Worm (Caenorhabditis elegans) whole organism, late embryonic: ENCODE measurements around the gene R31.2.

Source experiments
- C38D4.7 ChIP-seq: fragments of 200-800 bp; sonication (Bioruptor generic); optimal IDR thresholded peaks from 2 replicates; lab custom pipeline; 2018; ENCODE audit warnings: mild to moderate bottlenecking, missing genetic modification characterization, moderate library complexity, missing compliant biosample characterization
- F13H6.1 ChIP-seq: sonication (generic microtip); optimal IDR thresholded peaks from 2 replicates; lab custom pipeline; 2016; ENCODE audit warnings: missing genetic modification characterization, missing compliant biosample characterization
- K09A11.1 ChIP-seq: sonication (generic microtip); optimal IDR thresholded peaks from 2 replicates; lab custom pipeline; 2017; ENCODE audit warnings: antibody characterized with exemption, mild to moderate bottlenecking, missing genetic modification characterization, missing compliant biosample characterization; ENCODE audit not compliant: insufficient read depth
- T23F11.4 ChIP-seq: fragments of 200-800 bp; sonication (Bioruptor generic); optimal IDR thresholded peaks from 2 replicates; lab custom pipeline; 2018; ENCODE audit warnings: mild to moderate bottlenecking, missing genetic modification characterization, missing compliant biosample characterization
- ama-1 ChIP-seq: fragments of 150-350 bp; optimal IDR thresholded peaks from 2 replicates; lab custom pipeline; 2014
- ceh-14 ChIP-seq: sonication (generic microtip); optimal IDR thresholded peaks from 2 replicates; lab custom pipeline; 2016; ENCODE audit warnings: missing genotype, missing genetic modification characterization, missing compliant biosample characterization
- ceh-18 ChIP-seq: sonication (generic microtip); optimal IDR thresholded peaks from 2 replicates; lab custom pipeline; 2016; ENCODE audit warnings: missing genetic modification characterization, missing compliant biosample characterization
- ceh-19 ChIP-seq: fragments of 200-800 bp; sonication (Bioruptor generic); optimal IDR thresholded peaks from 2 replicates; lab custom pipeline; 2018; ENCODE audit warnings: mild to moderate bottlenecking, missing genetic modification characterization, missing compliant biosample characterization
- ceh-2 ChIP-seq: sonication (generic microtip); optimal IDR thresholded peaks from 2 replicates; lab custom pipeline; 2016; ENCODE audit warnings: missing genotype, missing genetic modification characterization, missing compliant biosample characterization
- ceh-24 ChIP-seq: sonication (generic microtip); optimal IDR thresholded peaks from 2 replicates; lab custom pipeline; 2016; ENCODE audit warnings: mild to moderate bottlenecking, missing genetic modification characterization, missing compliant biosample characterization
- ceh-30 ChIP-seq: fragments of 150-350 bp; optimal IDR thresholded peaks from 2 replicates; lab custom pipeline; 2014; ENCODE audit warnings: missing biosample characterization, missing genetic modification characterization
- ceh-31 ChIP-seq: sonication (generic microtip); optimal IDR thresholded peaks from 2 replicates; lab custom pipeline; 2016; ENCODE audit warnings: missing genetic modification characterization, missing compliant biosample characterization
- ceh-34 ChIP-seq: sonication (generic microtip); optimal IDR thresholded peaks from 2 replicates; lab custom pipeline; 2016; ENCODE audit warnings: mild to moderate bottlenecking, missing genetic modification characterization, missing compliant biosample characterization
- ceh-45 ChIP-seq: fragments of 200-800 bp; sonication (Bioruptor generic); IDR thresholded peaks from 2 replicates; pipeline ENCODE4 v1.3.6; 2022; ENCODE audit warnings: missing genetic modification reagents, missing genetic modification characterization, missing compliant biosample characterization
- ceh-48 ChIP-seq: sonication (generic microtip); optimal IDR thresholded peaks from 2 replicates; lab custom pipeline; 2016; ENCODE audit warnings: missing genetic modification characterization, inconsistent platforms, missing compliant biosample characterization
- ceh-6 ChIP-seq: fragments of 200-800 bp; sonication (Bioruptor generic); optimal IDR thresholded peaks from 2 replicates; lab custom pipeline; 2018; ENCODE audit warnings: mild to moderate bottlenecking, missing genetic modification characterization, missing compliant biosample characterization
- dmd-4 ChIP-seq: sonication (generic microtip); optimal IDR thresholded peaks from 2 replicates; lab custom pipeline; 2016; ENCODE audit warnings: borderline replicate concordance, missing genetic modification characterization, missing compliant biosample characterization
- dve-1 ChIP-seq: sonication (generic microtip); optimal IDR thresholded peaks from 2 replicates; lab custom pipeline; 2017; ENCODE audit warnings: antibody characterized with exemption, mild to moderate bottlenecking, missing genetic modification characterization, missing compliant biosample characterization
- elt-2 ChIP-seq: sonication (generic microtip); optimal IDR thresholded peaks from 2 replicates; lab custom pipeline; 2016; ENCODE audit warnings: missing genetic modification reagents, missing genetic modification characterization, missing compliant biosample characterization
- elt-4 ChIP-seq: sonication (generic microtip); optimal IDR thresholded peaks from 2 replicates; lab custom pipeline; 2016; ENCODE audit warnings: missing genetic modification characterization, missing compliant biosample characterization
- ets-4 ChIP-seq: sonication (generic microtip); optimal IDR thresholded peaks from 2 replicates; lab custom pipeline; 2016; ENCODE audit warnings: missing genetic modification characterization, missing compliant biosample characterization
- eyg-1 ChIP-seq: sonication (generic microtip); optimal IDR thresholded peaks from 2 replicates; lab custom pipeline; 2016; ENCODE audit warnings: missing genotype, missing genetic modification characterization, missing compliant biosample characterization
- fax-1 ChIP-seq: sonication (generic microtip); optimal IDR thresholded peaks from 2 replicates; lab custom pipeline; 2016; ENCODE audit warnings: missing genotype, missing genetic modification characterization, missing compliant biosample characterization
- fkh-10 ChIP-seq: fragments of 150-350 bp; optimal IDR thresholded peaks from 2 replicates; lab custom pipeline; 2014; ENCODE audit warnings: missing biosample characterization, missing genetic modification reagents, missing genetic modification characterization
- fkh-6 ChIP-seq: sonication (generic microtip); optimal IDR thresholded peaks from 2 replicates; lab custom pipeline; 2016; ENCODE audit warnings: missing genetic modification characterization, missing compliant biosample characterization
- hlh-15 ChIP-seq: sonication (generic microtip); optimal IDR thresholded peaks from 2 replicates; lab custom pipeline; 2016; ENCODE audit warnings: missing genetic modification characterization, missing compliant biosample characterization
- hlh-30 ChIP-seq: sonication (generic microtip); optimal IDR thresholded peaks from 2 replicates; lab custom pipeline; 2017; ENCODE audit warnings: antibody characterized with exemption, missing genetic modification characterization, missing compliant biosample characterization; ENCODE audit not compliant: insufficient read depth
- hlh-6 ChIP-seq: sonication (generic microtip); optimal IDR thresholded peaks from 2 replicates; lab custom pipeline; 2016; ENCODE audit warnings: missing genotype, missing genetic modification characterization, missing compliant biosample characterization
- hlh-8 ChIP-seq: sonication (generic microtip); optimal IDR thresholded peaks from 2 replicates; lab custom pipeline; 2016; ENCODE audit warnings: missing genotype, missing genetic modification characterization, missing compliant biosample characterization
- lim-6 ChIP-seq: sonication (generic microtip); optimal IDR thresholded peaks from 2 replicates; lab custom pipeline; 2016; ENCODE audit warnings: missing genetic modification characterization, missing compliant biosample characterization
- mec-3 ChIP-seq: sonication (generic microtip); optimal IDR thresholded peaks from 2 replicates; lab custom pipeline; 2016; ENCODE audit warnings: borderline replicate concordance, missing genetic modification characterization, missing compliant biosample characterization
- nfya-1 ChIP-seq: sonication (generic microtip); optimal IDR thresholded peaks from 2 replicates; lab custom pipeline; 2017; ENCODE audit warnings: missing genetic modification characterization, mild to moderate bottlenecking, missing compliant biosample characterization, antibody characterized with exemption, moderate library complexity
- nhr-11 ChIP-seq: fragments of 150-350 bp; optimal IDR thresholded peaks from 2 replicates; lab custom pipeline; 2014; ENCODE audit warnings: missing biosample characterization, missing genetic modification characterization
- nhr-232 ChIP-seq: sonication (generic microtip); optimal IDR thresholded peaks from 2 replicates; lab custom pipeline; 2016; ENCODE audit warnings: missing genetic modification characterization, missing compliant biosample characterization
- npax-4 ChIP-seq: sonication (generic microtip); optimal IDR thresholded peaks from 2 replicates; lab custom pipeline; 2016; ENCODE audit warnings: missing genetic modification characterization, missing compliant biosample characterization
- pag-3 ChIP-seq: sonication (generic microtip); optimal IDR thresholded peaks from 2 replicates; lab custom pipeline; 2016; ENCODE audit warnings: missing compliant biosample characterization, missing genetic modification characterization, borderline replicate concordance
- pat-9 ChIP-seq: fragments of 200-800 bp; sonication (Bioruptor generic); optimal IDR thresholded peaks from 2 replicates; lab custom pipeline; 2018; ENCODE audit warnings: mild to moderate bottlenecking, missing genetic modification characterization, moderate library complexity, missing compliant biosample characterization
- pax-1 ChIP-seq: fragments of 150-350 bp; optimal IDR thresholded peaks from 2 replicates; lab custom pipeline; 2014; ENCODE audit warnings: missing biosample characterization, missing genetic modification characterization
- pha-2 ChIP-seq: sonication (generic microtip); optimal IDR thresholded peaks from 2 replicates; lab custom pipeline; 2017; ENCODE audit warnings: mild to moderate bottlenecking, missing genetic modification characterization, missing compliant biosample characterization
- pha-4 ChIP-seq: fragments of 150-350 bp; optimal IDR thresholded peaks from 2 replicates; lab custom pipeline; 2018; ENCODE audit warnings: missing biosample characterization, missing genetic modification reagents, missing genetic modification characterization
- pros-1 ChIP-seq: fragments of 150-350 bp; optimal IDR thresholded peaks from 2 replicates; lab custom pipeline; 2014; ENCODE audit warnings: missing biosample characterization, missing genetic modification reagents, missing genetic modification characterization
- ref-2 ChIP-seq: sonication (generic microtip); optimal IDR thresholded peaks from 2 replicates; lab custom pipeline; 2016; ENCODE audit warnings: missing genetic modification characterization, missing compliant biosample characterization
- sdc-2 ChIP-seq: sonication (generic microtip); optimal IDR thresholded peaks from 2 replicates; lab custom pipeline; 2016; ENCODE audit warnings: missing genotype, missing genetic modification characterization, missing compliant biosample characterization
- sox-2 ChIP-seq: fragments of 200-800 bp; sonication (Bioruptor generic); IDR thresholded peaks from 2 replicates; pipeline ENCODE4 v1.3.6; 2022; ENCODE audit warnings: missing genetic modification reagents, missing genetic modification characterization, missing compliant biosample characterization
- sox-4 ChIP-seq: sonication (generic microtip); optimal IDR thresholded peaks from 2 replicates; lab custom pipeline; 2017; ENCODE audit warnings: mild to moderate bottlenecking, missing genetic modification characterization, inconsistent platforms, missing compliant biosample characterization
- syd-9 ChIP-seq: sonication (generic microtip); optimal IDR thresholded peaks from 2 replicates; lab custom pipeline; 2016; ENCODE audit warnings: mild to moderate bottlenecking, missing genetic modification characterization, moderate library complexity, missing compliant biosample characterization
- tbx-2 ChIP-seq: sonication (generic microtip); optimal IDR thresholded peaks from 2 replicates; lab custom pipeline; 2016; ENCODE audit warnings: missing genetic modification characterization, missing compliant biosample characterization
- ttx-3 ChIP-seq: sonication (generic microtip); optimal IDR thresholded peaks from 2 replicates; lab custom pipeline; 2016; ENCODE audit warnings: missing genetic modification reagents, missing genetic modification characterization, missing compliant biosample characterization
- unc-42 ChIP-seq: sonication (generic microtip); optimal IDR thresholded peaks from 2 replicates; lab custom pipeline; 2016; ENCODE audit warnings: missing genotype, missing genetic modification characterization, missing compliant biosample characterization
- unc-55 ChIP-seq: sonication (generic microtip); optimal IDR thresholded peaks from 2 replicates; lab custom pipeline; 2017; ENCODE audit warnings: missing biosample characterization, missing genetic modification reagents, missing genetic modification characterization
- unc-86 ChIP-seq: sonication (generic microtip); optimal IDR thresholded peaks from 2 replicates; lab custom pipeline; 2016; ENCODE audit warnings: missing genetic modification characterization, missing compliant biosample characterization

R31.2 gene

ce11 chrV:11933196-11934028, 16.0 kb downstream of the R31.2 start, which contains the start of the genes aman-2 and F58H1.3 (continued):
- no peak for TF ChIP-seq pax-1 (tag; lab: Kevin White, UChicago)
- no peak for TF ChIP-seq T23F11.4 (GFP tag; lab: Kevin White, UChicago)
- TF ChIP-seq F13H6.1 (tag; lab: Kevin White, UChicago), result no peak
- TF ChIP-seq mec-3 (tag; lab: Kevin White, UChicago), result no peak
- TF ChIP-seq dve-1 (tag; lab: Kevin White, UChicago), result no peak
- TF ChIP-seq unc-86, result peak; percentile 77
- no peak for TF ChIP-seq ceh-45
- peak; percentile 91 for TF ChIP-seq ceh-31 (tag; lab: Kevin White, UChicago)
- peak; percentile 57 for TF ChIP-seq ttx-3
- no peak for TF ChIP-seq pag-3 (tag; lab: Kevin White, UChicago)
- peak; percentile 73 for TF ChIP-seq hlh-15 (tag; lab: Kevin White, UChicago)
- no peak for TF ChIP-seq pros-1
- no peak for TF ChIP-seq nhr-11 (tag; lab: Kevin White, UChicago)
- TF ChIP-seq fkh-10 (GFP tag; lab: Kevin White, UChicago), result no peak
- TF ChIP-seq pat-9 (tag; lab: Kevin White, UChicago), result no peak
- no peak for TF ChIP-seq sox-4 (tag; lab: Kevin White, UChicago)
- peak; percentile 36 for TF ChIP-seq ceh-34 (tag; lab: Kevin White, UChicago)
- no peak for TF ChIP-seq nhr-232 (tag; lab: Kevin White, UChicago)
- TF ChIP-seq sdc-2 (tag; lab: Kevin White, UChicago), result no peak
- no peak for TF ChIP-seq ceh-24 (tag; lab: Kevin White, UChicago)
- peak; percentile 92 for TF ChIP-seq hlh-8 (tag; lab: Kevin White, UChicago)
- no peak for TF ChIP-seq ama-1 (lab: Kevin White, UChicago)
- TF ChIP-seq lim-6, result peak; percentile 7
- no peak for TF ChIP-seq npax-4 (tag; lab: Kevin White, UChicago)
- peak; percentile 86 for TF ChIP-seq ref-2 (tag; lab: Kevin White, UChicago)
- TF ChIP-seq ceh-6 (GFP tag; lab: Kevin White, UChicago), result no peak
- TF ChIP-seq fax-1 (tag; lab: Kevin White, UChicago), result peak; percentile 85
- TF ChIP-seq ceh-14 (tag; lab: Kevin White, UChicago), result peak; percentile 86
- TF ChIP-seq tbx-2, result peak; percentile 89
- TF ChIP-seq pha-2 (tag; lab: Kevin White, UChicago), result no peak
- TF ChIP-seq eyg-1 (tag; lab: Kevin White, UChicago), result no peak
- TF ChIP-seq ceh-18 (tag; lab: Kevin White, UChicago), result peak; percentile 38
- TF ChIP-seq elt-2 (tag; lab: Kevin White, UChicago), result peak; percentile 89
- peak; percentile 35 for TF ChIP-seq ceh-48 (tag; lab: Kevin White, UChicago)
- TF ChIP-seq ceh-30 (tag; lab: Kevin White, UChicago), result no peak
- no peak for TF ChIP-seq fkh-6 (tag; lab: Kevin White, UChicago)
- TF ChIP-seq dmd-4 (tag; lab: Kevin White, UChicago), result no peak
- no peak for TF ChIP-seq nfya-1 (tag; lab: Kevin White, UChicago)
- TF ChIP-seq ceh-2 (tag; lab: Kevin White, UChicago), result peak; percentile 76
- TF ChIP-seq ets-4, result peak; percentile 81
- TF ChIP-seq unc-55 (GFP tag; lab: Kevin White, UChicago), result no peak
- peak; percentile 13 for TF ChIP-seq C38D4.7 (GFP tag; lab: Kevin White, UChicago)
- TF ChIP-seq K09A11.1, result no peak
- no peak for TF ChIP-seq syd-9
- no peak for TF ChIP-seq hlh-30 (tag; lab: Kevin White, UChicago)
- no peak for TF ChIP-seq hlh-6 (tag; lab: Kevin White, UChicago)
- peak; percentile 63 for TF ChIP-seq unc-42
- TF ChIP-seq ceh-19 (GFP tag; lab: Kevin White, UChicago), result no peak
- no peak for TF ChIP-seq sox-2 (GFP tag; lab: Robert Waterston, UW)
- TF ChIP-seq pha-4 (tag; lab: Kevin White, UChicago), result no peak
- TF ChIP-seq elt-4 (tag; lab: Kevin White, UChicago), result no peak
